Worm (Caenorhabditis elegans): Measurements from ENCODE around the gene F28H6.4.

The F28H6.4 gene

DNA sequence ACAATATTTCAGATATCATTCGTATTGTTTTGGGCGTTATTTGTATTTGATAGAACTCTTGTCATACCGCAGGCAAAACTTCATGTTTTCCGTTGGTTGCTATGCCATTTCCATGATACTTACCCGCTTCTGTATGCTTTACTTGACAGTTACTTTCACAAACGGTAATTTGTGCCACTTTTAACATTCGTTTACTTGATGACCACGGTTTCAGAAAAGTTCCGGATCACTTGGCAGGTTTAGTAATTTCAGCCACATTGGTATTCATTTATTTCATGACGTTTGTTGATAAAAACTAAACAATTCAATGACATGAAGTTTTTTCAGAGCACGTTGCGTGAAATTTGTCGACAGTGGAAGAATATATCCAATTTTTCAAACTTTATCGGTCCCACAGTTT lies 51.8 kb downstream of the F28H6.4 start:
- no peak for TF ChIP-seq unc-98 (GFP tag; IDR thresholded peaks at IDR 0.05)
- TF ChIP-seq nhr-71 (tag; optimal IDR thresholded peaks at IDR 0.05) = no peak
- TF ChIP-seq mdl-1 (tag; optimal IDR thresholded peaks at IDR 0.05) = no peak
- TF ChIP-seq nhr-28 (tag; optimal IDR thresholded peaks at IDR 0.05) = no peak
- no peak for TF ChIP-seq irx-1 (tag; optimal IDR thresholded peaks at IDR 0.05)
- no peak for TF ChIP-seq unc-62 (GFP tag; optimal IDR thresholded peaks at IDR 0.05)
- no peak for TF ChIP-seq C34B4.2 (tag; optimal IDR thresholded peaks at IDR 0.05)
- TF ChIP-seq fkh-8 (tag; optimal IDR thresholded peaks at IDR 0.05) = no peak
- no peak for TF ChIP-seq nhr-77 (tag; optimal IDR thresholded peaks at IDR 0.05)
- TF ChIP-seq egl-13 (tag; optimal IDR thresholded peaks at IDR 0.05) = no peak
- TF ChIP-seq F16B12.6 (tag; optimal IDR thresholded peaks at IDR 0.05) = no peak
- no peak for TF ChIP-seq nhr-20 (tag; optimal IDR thresholded peaks at IDR 0.05)
- TF ChIP-seq mab-9 (GFP tag; IDR thresholded peaks at IDR 0.05) = no peak
- TF ChIP-seq efl-3 (GFP tag; optimal IDR thresholded peaks at IDR 0.05) = no peak
- TF ChIP-seq lin-14 (GFP tag; optimal IDR thresholded peaks at IDR 0.05) = no peak
- TF ChIP-seq zip-4 (GFP tag; optimal IDR thresholded peaks at IDR 0.05) = no peak
- TF ChIP-seq zag-1 (tag; optimal IDR thresholded peaks at IDR 0.05) = no peak
- no peak for TF ChIP-seq nhr-90 (tag; optimal IDR thresholded peaks at IDR 0.05; ENCODE audit: poor library complexity)

DNA sequence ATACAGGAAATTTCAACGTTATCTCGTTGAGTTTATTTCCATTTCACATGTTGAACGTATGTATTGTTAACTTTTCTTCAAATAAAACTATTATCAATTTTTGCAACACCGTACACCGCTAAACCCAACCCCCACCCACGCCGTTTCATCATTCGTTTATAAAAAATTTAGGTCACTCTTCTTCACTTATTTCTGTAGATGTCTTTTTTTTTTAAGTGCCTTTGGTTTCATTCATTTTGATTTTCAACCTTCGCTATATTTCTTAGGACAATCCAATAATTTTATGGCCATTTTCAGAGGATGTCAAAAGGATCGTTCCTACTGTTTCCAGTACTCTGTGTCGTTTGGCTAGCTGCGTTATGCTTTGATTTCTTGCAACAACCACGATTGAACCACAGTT lies 52.5 kb downstream of the F28H6.4 start, which contains the start of gene C37E2.3:
TSS of gene C37E2.3 (plus strand) at position 301 of the 400 bp plus-strand sequence.
- TF ChIP-seq F16B12.6 (tag; optimal IDR thresholded peaks at IDR 0.05) (no peak), elt-2 (tag; optimal IDR thresholded peaks at IDR 0.05) (no peak), pax-3 (tag; optimal IDR thresholded peaks at IDR 0.05) (no peak), ama-1 (optimal IDR thresholded peaks at IDR 0.05) (no peak), swsn-7 (tag; optimal IDR thresholded peaks at IDR 0.05) (no peak), dsc-1 (tag; optimal IDR thresholded peaks at IDR 0.05) (no peak), mab-9 (GFP tag; IDR thresholded peaks at IDR 0.05) (no peak), pag-3 (tag; optimal IDR thresholded peaks at IDR 0.05; ENCODE audit: borderline replicate concordance, insufficient read depth) (no peak), tlp-1 (tag; optimal IDR thresholded peaks at IDR 0.05) (no peak)

DNA sequence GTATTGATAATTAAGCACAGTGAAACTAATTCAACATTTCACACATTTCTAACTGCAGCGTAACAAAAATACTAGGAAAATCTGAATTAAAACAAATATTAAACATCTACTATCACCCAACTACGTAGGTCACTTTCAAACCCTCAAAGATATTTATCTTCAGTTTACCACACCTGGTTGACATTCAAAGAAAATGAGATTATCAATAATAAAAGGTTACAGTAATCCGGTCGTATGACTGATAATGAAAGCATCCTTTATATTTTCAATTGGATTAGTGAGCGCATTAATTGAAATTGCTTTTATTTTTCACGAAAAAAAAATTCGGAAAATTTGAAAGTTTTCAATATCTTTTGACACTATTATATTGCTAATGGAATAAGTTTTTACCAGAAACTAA lies 54.8 kb downstream of the F28H6.4 start:
- TF ChIP-seq nhr-90 (tag; optimal IDR thresholded peaks at IDR 0.05; ENCODE audit: poor library complexity) (no peak), lin-39 (tag; optimal IDR thresholded peaks at IDR 0.05) (no peak), nhr-12 (tag; optimal IDR thresholded peaks at IDR 0.05) (no peak), skn-1 (tag; optimal IDR thresholded peaks at IDR 0.05) (no peak), ceh-63 (GFP tag; optimal IDR thresholded peaks at IDR 0.05) (no peak), isw-1 (GFP tag; IDR thresholded peaks at IDR 0.05) (no peak), nhr-237 (tag; optimal IDR thresholded peaks at IDR 0.05) (no peak), dsc-1 (tag; optimal IDR thresholded peaks at IDR 0.05) (peak; percentile 88), pax-3 (tag; optimal IDR thresholded peaks at IDR 0.05) (peak; percentile 55), mdl-1 (tag; optimal IDR thresholded peaks at IDR 0.05) (no peak), nhr-47 (tag; optimal IDR thresholded peaks at IDR 0.05) (no peak), irx-1 (tag; optimal IDR thresholded peaks at IDR 0.05) (no peak), sox-4 (tag; optimal IDR thresholded peaks at IDR 0.05) (peak; percentile 36), fkh-10 (GFP tag; optimal IDR thresholded peaks at IDR 0.05) (no peak), ceh-88 (GFP tag; IDR thresholded peaks at IDR 0.05) (no peak), grh-1 (GFP tag; IDR thresholded peaks at IDR 0.05) (no peak), elt-2 (tag; optimal IDR thresholded peaks at IDR 0.05) (no peak), egl-27 (tag; optimal IDR thresholded peaks at IDR 0.05) (no peak), sptf-1 (tag; optimal IDR thresholded peaks at IDR 0.05) (no peak)
